Fruit fly (Drosophila melanogaster): ENCODE data around the gene enc.
A peak's percentile ranks its signal among the peaks of the same experiment; 100 is the strongest.

enc gene

DNA sequence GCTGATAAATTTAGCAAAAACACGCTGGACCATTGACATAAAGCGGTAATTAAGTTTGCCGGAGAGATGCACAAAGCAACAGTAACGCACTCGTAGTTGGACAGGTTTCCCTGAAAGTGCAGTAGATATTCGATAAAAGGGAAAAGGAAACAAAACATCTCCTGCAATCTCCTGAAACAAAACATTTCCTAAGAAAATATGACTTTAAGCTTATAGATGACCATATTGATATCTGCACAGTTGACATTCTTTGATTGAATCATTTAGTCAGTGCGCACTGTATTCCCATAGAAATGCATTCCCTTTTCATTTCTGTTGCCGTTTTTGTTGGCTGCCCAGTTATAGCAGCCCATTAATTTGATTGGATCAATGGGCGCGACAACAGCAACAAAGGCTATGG, 34.4 kb downstream of the enc start:
- peak; percentile 4 for TF ChIP-seq fru (GFP tag; optimal IDR thresholded peaks at IDR 0.05)
- peak; percentile 24 for TF ChIP-seq rgr (GFP tag; optimal IDR thresholded peaks at IDR 0.05)
- no peak for TF ChIP-seq dsf (GFP tag; optimal IDR thresholded peaks at IDR 0.05; ENCODE audit: borderline replicate concordance)

DNA sequence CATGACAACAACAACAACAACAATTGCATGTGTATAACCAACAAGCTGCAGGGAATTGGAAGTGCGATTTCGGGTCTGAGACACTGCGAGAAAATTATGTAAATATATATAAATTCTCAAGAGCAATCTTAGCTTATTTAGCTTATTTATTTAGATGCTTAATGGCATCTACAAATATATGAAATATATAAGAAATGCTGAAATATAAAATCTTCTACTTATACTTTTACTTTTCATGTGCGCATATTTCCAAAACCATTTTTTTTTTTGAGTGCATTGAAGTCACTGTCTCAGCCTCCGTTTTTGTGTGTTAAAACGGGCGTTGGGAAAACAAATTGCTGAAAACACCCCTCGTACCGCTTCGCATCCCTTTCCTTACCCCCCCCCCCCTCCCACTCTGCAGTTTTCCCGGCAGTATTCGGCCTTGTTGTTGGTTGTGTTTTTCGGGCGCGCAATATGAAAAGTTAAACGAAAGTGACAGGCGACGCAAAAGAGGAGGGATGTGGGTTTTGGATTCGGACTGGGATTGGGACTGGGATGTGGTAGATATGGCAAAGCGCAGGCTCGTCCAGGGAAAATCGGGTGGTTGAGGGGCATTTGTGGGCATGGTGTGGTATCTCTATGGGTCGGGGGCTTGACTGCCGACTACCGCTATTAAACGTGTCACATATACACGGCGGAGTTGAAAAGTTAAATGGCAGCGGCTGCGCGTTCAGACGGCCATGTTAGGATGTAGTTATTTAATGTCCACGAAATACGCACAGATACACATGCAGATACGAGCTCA, 36.9 kb downstream of the enc start:
- TF ChIP-seq psq (GFP tag; optimal IDR thresholded peaks at IDR 0.05) = no peak
- TF ChIP-seq Myc (optimal IDR thresholded peaks at IDR 0.05) = no peak
- TF ChIP-seq Hr83 (GFP tag; optimal IDR thresholded peaks at IDR 0.05; ENCODE audit: poor library complexity, severe bottlenecking) = no peak
- no peak for TF ChIP-seq Abd-B (GFP tag; optimal IDR thresholded peaks at IDR 0.05)
- no peak for TF ChIP-seq Hr78 (GFP tag; optimal IDR thresholded peaks at IDR 0.05)
- TF ChIP-seq h (GFP tag; optimal IDR thresholded peaks at IDR 0.05) = peak; percentile 9
- no peak for TF ChIP-seq Mio (GFP tag; optimal IDR thresholded peaks at IDR 0.05)
- no peak for TF ChIP-seq fru (GFP tag; optimal IDR thresholded peaks at IDR 0.05)
- TF ChIP-seq OdsH (GFP tag; optimal IDR thresholded peaks at IDR 0.05) = peak; percentile 2
- TF ChIP-seq CrebA (GFP tag; optimal IDR thresholded peaks at IDR 0.05; ENCODE audit: borderline replicate concordance) = no peak
- TF ChIP-seq dmrt93B (GFP tag; optimal IDR thresholded peaks at IDR 0.05) = no peak

DNA sequence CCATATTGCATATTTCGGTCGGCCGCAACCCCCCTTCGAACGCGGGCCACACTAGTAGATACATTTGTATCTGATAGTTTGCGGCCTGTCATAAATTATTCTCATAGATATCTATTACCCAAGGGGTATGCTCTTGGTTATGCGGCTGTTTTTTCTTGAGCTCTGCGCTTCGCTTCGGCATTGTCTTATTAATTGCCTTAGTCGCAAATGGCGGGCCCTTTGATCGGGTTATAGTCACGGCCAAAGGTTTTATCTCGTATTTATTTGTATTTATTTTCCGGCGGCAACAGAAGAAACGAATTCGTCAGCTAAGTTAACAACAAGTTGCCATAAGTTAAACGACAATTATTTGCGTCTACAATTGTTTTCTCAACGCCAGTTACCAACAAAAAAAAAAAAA, 37.5 kb downstream of the enc start:
- TF ChIP-seq foxo (GFP tag; optimal IDR thresholded peaks at IDR 0.05) = no peak
- no peak for TF ChIP-seq h (GFP tag; optimal IDR thresholded peaks at IDR 0.05)
- no peak for TF ChIP-seq OdsH (GFP tag; optimal IDR thresholded peaks at IDR 0.05)
- no peak for TF ChIP-seq Hr83 (GFP tag; optimal IDR thresholded peaks at IDR 0.05; ENCODE audit: poor library complexity, severe bottlenecking)
- no peak for TF ChIP-seq HLH106 (tag; optimal IDR thresholded peaks at IDR 0.05)
- no peak for TF ChIP-seq ey (GFP tag; optimal IDR thresholded peaks at IDR 0.05)
- TF ChIP-seq sv (GFP tag; optimal IDR thresholded peaks at IDR 0.05) = no peak
- TF ChIP-seq CrebA (GFP tag; optimal IDR thresholded peaks at IDR 0.05; ENCODE audit: borderline replicate concordance) = no peak
- no peak for TF ChIP-seq dl (GFP tag; optimal IDR thresholded peaks at IDR 0.05; ENCODE audit: insufficient read depth in 1 of 2, partially characterized antibody in 2 of 2)
- no peak for TF ChIP-seq brk (GFP tag; optimal IDR thresholded peaks at IDR 0.05)
- no peak for TF ChIP-seq usp (GFP tag; optimal IDR thresholded peaks at IDR 0.05)
- TF ChIP-seq rgr (GFP tag; optimal IDR thresholded peaks at IDR 0.05) = no peak
- TF ChIP-seq Jra (GFP tag; optimal IDR thresholded peaks at IDR 0.05) = no peak
- TF ChIP-seq Dif (GFP tag; optimal IDR thresholded peaks at IDR 0.05; ENCODE audit: partially characterized antibody) = no peak

DNA sequence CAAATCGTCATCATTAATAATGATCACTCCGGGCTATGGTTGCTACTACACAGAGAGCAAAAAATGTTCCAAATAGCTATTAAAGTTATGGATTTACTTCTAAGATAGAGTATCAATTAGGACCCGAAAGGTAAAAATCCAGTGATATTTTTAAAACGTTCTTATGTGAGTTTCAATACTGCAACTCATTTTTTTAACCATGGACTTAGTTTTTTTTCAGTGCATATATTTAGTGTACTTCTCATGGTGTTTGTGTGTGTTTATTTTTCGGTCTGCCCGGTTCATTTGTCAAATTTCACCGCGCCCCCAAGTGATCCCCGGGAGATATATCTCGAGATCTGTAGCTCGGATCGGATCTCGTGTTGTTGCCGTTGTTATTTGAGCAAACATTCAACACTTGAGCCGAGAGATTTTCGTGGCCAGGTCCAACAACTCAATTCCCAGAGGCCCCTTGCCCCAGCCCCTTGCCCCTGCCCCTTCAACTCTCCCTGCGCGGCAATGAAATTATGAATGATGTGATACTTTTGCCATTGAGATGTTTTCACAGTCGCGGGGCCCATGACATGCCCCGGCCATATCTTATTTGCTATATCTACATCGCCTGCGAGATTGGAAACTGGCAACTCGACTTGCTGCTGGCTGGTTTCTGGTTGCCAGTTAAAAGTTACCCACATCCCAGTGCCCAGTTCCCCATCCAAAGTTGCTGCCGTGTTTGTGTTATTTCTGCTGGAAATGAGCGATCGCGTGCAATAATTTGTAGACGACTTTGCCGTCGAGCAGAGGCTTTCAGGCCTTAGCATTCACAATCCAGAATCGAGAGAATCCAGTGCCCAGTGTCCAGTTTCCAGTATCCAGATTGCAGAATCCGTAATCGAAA, 44.3 kb downstream of the enc start:
- TF ChIP-seq rgr (GFP tag; optimal IDR thresholded peaks at IDR 0.05) = peak; percentile 41
- TF ChIP-seq OdsH (GFP tag; optimal IDR thresholded peaks at IDR 0.05) = peak; percentile 7
- TF ChIP-seq CrebA (GFP tag; optimal IDR thresholded peaks at IDR 0.05; ENCODE audit: borderline replicate concordance) = no peak
- TF ChIP-seq brk (GFP tag; optimal IDR thresholded peaks at IDR 0.05) = no peak
- peak; percentile 45 for TF ChIP-seq sv (GFP tag; optimal IDR thresholded peaks at IDR 0.05)

DNA sequence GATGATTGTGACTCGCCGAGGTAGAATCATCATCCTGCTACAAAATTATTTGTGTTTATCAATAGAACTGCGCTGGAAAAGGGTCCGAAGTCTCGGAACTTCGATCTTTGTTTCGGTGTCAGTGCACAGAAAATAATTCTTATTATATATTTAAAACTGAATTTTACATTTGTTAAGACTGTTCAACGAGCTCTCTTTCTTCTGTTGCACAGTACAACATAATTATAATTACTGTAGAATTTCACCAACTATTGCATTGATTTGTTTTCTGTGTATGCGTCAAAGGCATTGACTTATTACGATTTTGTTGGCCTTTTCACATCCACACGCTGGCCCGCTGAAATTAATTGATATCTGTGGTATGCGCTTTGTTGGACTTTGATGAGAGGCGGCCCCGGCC, 45.0 kb downstream of the enc start:
- TF ChIP-seq fru (GFP tag; optimal IDR thresholded peaks at IDR 0.05) (peak; percentile 28), Vsx2 (GFP tag; optimal IDR thresholded peaks at IDR 0.05; ENCODE audit: partially characterized antibody) (no peak), h (GFP tag; optimal IDR thresholded peaks at IDR 0.05) (peak; percentile 26), foxo (GFP tag; optimal IDR thresholded peaks at IDR 0.05) (peak in 1 of 2 experiments; percentile 3), rgr (GFP tag; optimal IDR thresholded peaks at IDR 0.05) (peak; percentile 10), CG32264 (GFP tag; optimal IDR thresholded peaks at IDR 0.05) (no peak)

DNA sequence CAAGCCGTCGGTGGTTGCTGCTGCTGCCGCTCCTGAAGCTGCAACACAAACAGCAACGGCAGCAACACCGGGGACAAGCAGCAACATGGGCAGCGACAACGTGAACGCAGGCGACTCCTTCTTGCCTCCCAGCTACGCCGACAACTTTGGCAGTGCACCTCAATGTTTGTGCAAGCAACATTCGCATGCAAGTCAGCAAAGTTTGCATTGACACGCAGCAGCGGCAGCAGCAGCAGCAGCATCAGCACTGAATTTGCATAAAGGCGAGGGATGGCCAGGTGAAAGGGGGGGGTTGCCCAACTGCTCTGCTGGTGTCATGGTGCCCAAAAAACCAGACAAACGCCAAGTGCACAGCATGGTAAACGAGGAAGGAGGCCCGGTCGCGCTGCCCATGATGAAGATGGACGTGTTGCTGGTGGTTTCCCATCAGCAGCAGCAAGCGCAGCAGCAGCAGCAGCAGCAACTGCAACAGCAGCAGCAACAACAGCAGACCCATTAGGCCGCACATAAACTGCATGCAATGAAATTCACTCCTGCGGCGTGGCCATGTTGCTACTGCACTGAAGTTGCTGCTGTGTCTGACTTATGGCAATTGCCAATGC, 46.9 kb downstream of the enc start:
- peak; percentile 84 for TF ChIP-seq Dfd (GFP tag; optimal IDR thresholded peaks at IDR 0.05)
- TF ChIP-seq Abd-B (GFP tag; optimal IDR thresholded peaks at IDR 0.05) = no peak
